Worm (Caenorhabditis elegans) whole organism, L2 larva: ENCODE measurements around the gene Y47D7A.15.

Experiments used
- fos-1 ChIP-seq: fragments of 150-350 bp; optimal IDR thresholded peaks from 2 replicates; lab custom pipeline; 2014; ENCODE audit warnings: missing biosample characterization, missing genetic modification characterization
- nhr-23 ChIP-seq: fragments of 150-350 bp; optimal IDR thresholded peaks from 2 replicates; lab custom pipeline; 2014; ENCODE audit warnings: missing biosample characterization, missing genetic modification reagents, missing genetic modification characterization
- nhr-6 ChIP-seq: fragments of 150-350 bp; optimal IDR thresholded peaks from 2 replicates; lab custom pipeline; 2014; ENCODE audit warnings: missing biosample characterization, missing genetic modification characterization

- TF ChIP-seq fos-1 (no peak), nhr-6 (no peak), nhr-23 (tag; lab: Kevin White, UChicago) (no peak)
These were observed 32.9 kb downstream of the Y47D7A.15 start, which contains the start of gene F13A2.4 for ce11 chrV:4400118-4400517.
